Fruit fly (Drosophila melanogaster): Measurements from ENCODE around the gene CG11696.

DNA sequence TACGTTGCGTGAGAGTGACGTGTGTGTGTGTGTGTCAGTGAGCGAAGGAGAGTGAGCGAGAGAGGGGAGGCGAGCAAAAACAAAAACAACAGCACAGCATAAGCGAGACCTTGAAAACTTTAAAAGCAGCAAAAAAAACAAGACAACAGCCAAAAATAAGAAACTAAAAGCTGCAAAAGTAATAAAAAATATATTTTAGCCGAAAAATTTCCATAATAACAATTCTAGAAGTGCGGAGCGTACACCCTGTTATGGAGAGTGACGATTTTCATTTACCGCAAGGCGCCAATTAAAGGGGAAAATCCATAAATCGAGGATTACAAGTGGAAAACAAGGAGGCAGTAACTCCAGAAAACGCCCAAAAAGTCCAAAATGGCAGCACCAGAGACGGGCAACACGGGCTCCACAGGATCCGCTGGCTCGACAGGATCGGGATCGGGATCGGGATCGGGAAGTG lies 43.0 kb downstream of the CG11696 start:
- TF ChIP-seq Bgb (GFP tag; IDR thresholded peaks at IDR 0.05; ENCODE audit: partially characterized antibody) (no peak), tx (GFP tag; optimal IDR thresholded peaks at IDR 0.05) (no peak), abd-A (tag; optimal IDR thresholded peaks at IDR 0.05) (no peak)

All from whole organism, embryonic.